Worm (Caenorhabditis elegans) whole organism, L4 larva: ENCODE results near the gene Y69E1A.4.

ENCODE experiments used
- F26F4.8 ChIP-seq: fragments of 200-800 bp; sonication (Bioruptor generic); conservative IDR thresholded peaks from 2 replicates; pipeline ENCODE4 v1.3.6; 2022; ENCODE audit warnings: missing genetic modification characterization, missing compliant biosample characterization
- F49E8.2 ChIP-seq: sonication (generic microtip); optimal IDR thresholded peaks from 2 replicates; lab custom pipeline; 2016; ENCODE audit warnings: missing compliant biosample characterization, mild to moderate bottlenecking, missing genetic modification characterization, borderline replicate concordance
- T26A8.4 ChIP-seq: fragments of 200-800 bp; sonication (Bioruptor generic); IDR thresholded peaks from 2 replicates; pipeline ENCODE4 v1.3.6; 2022; ENCODE audit warnings: missing genetic modification characterization, missing compliant biosample characterization
- Y105C5A.15 ChIP-seq: fragments of 200-800 bp; sonication (Bioruptor generic); IDR thresholded peaks from 2 replicates; pipeline ENCODE4 v1.3.6; 2022; ENCODE audit warnings: missing genetic modification characterization, missing compliant biosample characterization
- Y75B8A.6 ChIP-seq: fragments of 200-800 bp; sonication (Bioruptor generic); IDR thresholded peaks from 2 replicates; pipeline ENCODE4 v1.3.6; 2022; ENCODE audit warnings: missing genetic modification reagents, missing genetic modification characterization, missing compliant biosample characterization
- aha-1 ChIP-seq: fragments of 150-350 bp; peaks from one replicate; lab custom pipeline; 2014; ENCODE audit warnings: missing biosample characterization, missing genetic modification characterization
- aly-2 ChIP-seq: sonication (generic microtip); optimal IDR thresholded peaks from 2 replicates; lab custom pipeline; 2018; ENCODE audit warnings: missing biosample characterization, missing genetic modification characterization
- attf-4 ChIP-seq: sonication (generic microtip); optimal IDR thresholded peaks from 3 replicates; lab custom pipeline; 2017; ENCODE audit warnings: missing biosample characterization, missing genetic modification characterization
- ceh-44 ChIP-seq: fragments of 200-800 bp; sonication (Bioruptor generic); IDR thresholded peaks from 2 replicates; pipeline ENCODE4 v1.3.6; 2022; ENCODE audit warnings: missing genetic modification reagents, missing genetic modification characterization, missing compliant biosample characterization
- ceh-82 ChIP-seq: sonication (generic microtip); optimal IDR thresholded peaks from 2 replicates; lab custom pipeline; 2017; ENCODE audit warnings: missing biosample characterization, missing genetic modification characterization
- ces-1 ChIP-seq: fragments of 150-350 bp; sonication (generic microtip); optimal IDR thresholded peaks from 4 replicates; lab custom pipeline; 2014; ENCODE audit warnings: missing biosample characterization, missing genetic modification reagents, missing genetic modification characterization
- dmd-6 ChIP-seq: fragments of 200-800 bp; sonication (Bioruptor generic); IDR thresholded peaks from 2 replicates; pipeline ENCODE4 v1.3.6; 2022; ENCODE audit warnings: missing genetic modification reagents, missing genetic modification characterization, missing compliant biosample characterization
- dmd-8 ChIP-seq: fragments of 200-800 bp; sonication (Bioruptor generic); IDR thresholded peaks from 2 replicates; pipeline ENCODE4 v1.3.6; 2022; ENCODE audit warnings: missing genetic modification characterization, missing compliant biosample characterization
- dmd-9 ChIP-seq: fragments of 200-800 bp; sonication (Bioruptor generic); IDR thresholded peaks from 2 replicates; pipeline ENCODE4 v1.3.6; 2022; ENCODE audit warnings: missing genetic modification reagents, missing genetic modification characterization, missing compliant biosample characterization
- dpl-1 ChIP-seq: fragments of 150-350 bp; optimal IDR thresholded peaks from 2 replicates; lab custom pipeline; 2014; ENCODE audit warnings: missing biosample characterization, missing genetic modification reagents, missing genetic modification characterization
- egl-27 ChIP-seq: sonication (generic microtip); optimal IDR thresholded peaks from 3 replicates; lab custom pipeline; 2017; ENCODE audit warnings: missing biosample characterization, missing genetic modification reagents, missing genetic modification characterization
- fkh-10 ChIP-seq: fragments of 150-350 bp; optimal IDR thresholded peaks from 2 replicates; lab custom pipeline; 2014; ENCODE audit warnings: missing biosample characterization, missing genetic modification reagents, missing genetic modification characterization
- gei-8 ChIP-seq: fragments of 200-800 bp; sonication (Bioruptor generic); optimal IDR thresholded peaks from 2 replicates; lab custom pipeline; 2018; ENCODE audit warnings: mild to moderate bottlenecking, missing genetic modification characterization, missing compliant biosample characterization
- lim-7 ChIP-seq: fragments of 200-800 bp; sonication (Bioruptor generic); IDR thresholded peaks from 2 replicates; pipeline ENCODE4 v1.3.6; 2022; ENCODE audit warnings: missing genetic modification characterization, missing compliant biosample characterization
- lin-1 ChIP-seq: fragments of 200-800 bp; sonication (Bioruptor generic); IDR thresholded peaks from 2 replicates; pipeline ENCODE4 v1.3.6; 2022; ENCODE audit warnings: missing genetic modification reagents, missing genetic modification characterization, missing compliant biosample characterization
- lin-13 ChIP-seq: fragments of 150-350 bp; optimal IDR thresholded peaks from 2 replicates; lab custom pipeline; 2014; ENCODE audit warnings: missing biosample characterization, missing genetic modification reagents, missing genetic modification characterization
- lin-29 ChIP-seq: fragments of 200-800 bp; sonication (Bioruptor generic); IDR thresholded peaks from 2 replicates; pipeline ENCODE4 v1.3.6; 2022; ENCODE audit warnings: missing genetic modification reagents, missing genetic modification characterization, missing compliant biosample characterization
- lin-39 ChIP-seq: fragments of 150-350 bp; optimal IDR thresholded peaks from 2 replicates; lab custom pipeline; 2014; ENCODE audit warnings: missing biosample characterization, missing genetic modification reagents, missing genetic modification characterization
- lir-3 ChIP-seq: sonication (generic microtip); optimal IDR thresholded peaks from 2 replicates; lab custom pipeline; 2016; ENCODE audit warnings: mild to moderate bottlenecking, missing genetic modification characterization, missing compliant biosample characterization
- lsy-2 ChIP-seq, 2 experiments: fragments of 150-350 bp in 1 of 2; sonication (generic microtip) in 1 of 2; optimal IDR thresholded peaks; 2 replicates each; lab custom pipeline; 2014 to 2017; ENCODE audit warnings: missing biosample characterization in 2 of 2, missing genetic modification characterization in 2 of 2
- madf-9 ChIP-seq: fragments of 200-800 bp; sonication (Bioruptor generic); conservative IDR thresholded peaks from 2 replicates; pipeline ENCODE4 v1.3.6; 2022; ENCODE audit warnings: missing genetic modification reagents, missing genetic modification characterization, missing compliant biosample characterization
- mdl-1 ChIP-seq, 2 experiments: fragments of 150-350 bp in 1 of 2; sonication (generic microtip) in 1 of 2; optimal IDR thresholded peaks; 2 replicates each; lab custom pipeline; 2014 to 2017; ENCODE audit warnings: missing biosample characterization in 2 of 2, missing genetic modification characterization in 2 of 2
- mdt-29 ChIP-seq: fragments of 200-800 bp; sonication (Bioruptor generic); IDR thresholded peaks from 2 replicates; pipeline ENCODE4 v1.3.6; 2022; ENCODE audit warnings: missing genetic modification reagents, missing genetic modification characterization, missing compliant biosample characterization
- mes-2 ChIP-seq: sonication (generic microtip); optimal IDR thresholded peaks from 2 replicates; lab custom pipeline; 2016; ENCODE audit warnings: missing genotype, mild to moderate bottlenecking, missing genetic modification characterization, missing compliant biosample characterization; ENCODE audit not compliant: poor library complexity, severe bottlenecking
- nhr-102 ChIP-seq: sonication (generic microtip); optimal IDR thresholded peaks from 2 replicates; lab custom pipeline; 2016; ENCODE audit warnings: mild to moderate bottlenecking, missing genetic modification characterization, moderate library complexity, missing compliant biosample characterization
- nhr-111 ChIP-seq: fragments of 200-800 bp; sonication (Bioruptor generic); optimal IDR thresholded peaks from 2 replicates; lab custom pipeline; 2018; ENCODE audit warnings: mild to moderate bottlenecking, missing genetic modification characterization, missing compliant biosample characterization
- nhr-25 ChIP-seq: sonication (generic microtip); optimal IDR thresholded peaks from 2 replicates; lab custom pipeline; 2017; ENCODE audit warnings: missing genetic modification characterization, mild to moderate bottlenecking, missing compliant biosample characterization, antibody characterized with exemption, moderate library complexity, borderline replicate concordance; ENCODE audit not compliant: insufficient read depth
- nhr-28 ChIP-seq: fragments of 150-350 bp; optimal IDR thresholded peaks from 2 replicates; lab custom pipeline; 2014; ENCODE audit warnings: missing biosample characterization, missing genetic modification characterization
- nhr-41 ChIP-seq: fragments of 200-800 bp; sonication (Bioruptor generic); IDR thresholded peaks from 2 replicates; pipeline ENCODE4 v1.3.6; 2022; ENCODE audit warnings: missing genetic modification reagents, missing genetic modification characterization, missing compliant biosample characterization
- nhr-42 ChIP-seq: fragments of 200-800 bp; sonication (Bioruptor generic); IDR thresholded peaks from 2 replicates; pipeline ENCODE4 v1.3.6; 2022; ENCODE audit warnings: missing genetic modification characterization, missing compliant biosample characterization
- nhr-48 ChIP-seq: sonication (generic microtip); optimal IDR thresholded peaks from 2 replicates; lab custom pipeline; 2016; ENCODE audit warnings: mild to moderate bottlenecking, missing genetic modification characterization, missing compliant biosample characterization
- nhr-6 ChIP-seq: fragments of 150-350 bp; optimal IDR thresholded peaks from 2 replicates; lab custom pipeline; 2014; ENCODE audit warnings: missing biosample characterization, missing genetic modification characterization
- nhr-77 ChIP-seq: fragments of 150-350 bp; optimal IDR thresholded peaks from 2 replicates; lab custom pipeline; 2014; ENCODE audit warnings: missing biosample characterization, missing genetic modification characterization
- pha-4 ChIP-seq, 2 experiments: fragments of 150-350 bp in 1 of 2; fragments of 200-800 bp in 1 of 2; sonication (Bioruptor generic) in 1 of 2; IDR thresholded peaks in 1 of 2; optimal IDR thresholded peaks in 1 of 2; 2 replicates each; pipeline versions ENCODE4 v1.3.6 to Lab custom; 2014 to 2022; ENCODE audit warnings: missing genetic modification characterization in 2 of 2, missing genetic modification reagents in 2 of 2, missing biosample characterization in 1 of 2, missing compliant biosample characterization in 1 of 2
- pqm-1 ChIP-seq: sonication (generic microtip); optimal IDR thresholded peaks from 2 replicates; lab custom pipeline; 2017; ENCODE audit warnings: missing biosample characterization, missing genetic modification characterization
- saeg-2 ChIP-seq: fragments of 200-800 bp; sonication (Bioruptor generic); IDR thresholded peaks from 2 replicates; pipeline ENCODE4 v1.3.6; 2022; ENCODE audit warnings: missing genetic modification reagents, missing genetic modification characterization, missing compliant biosample characterization
- set-16 ChIP-seq: fragments of 200-800 bp; sonication (Bioruptor generic); IDR thresholded peaks from 2 replicates; pipeline ENCODE4 v1.3.6; 2022; ENCODE audit warnings: missing genetic modification reagents, missing genetic modification characterization, missing compliant biosample characterization
- skn-1 ChIP-seq: fragments of 150-350 bp; optimal IDR thresholded peaks from 2 replicates; lab custom pipeline; 2014; ENCODE audit warnings: missing biosample characterization, missing genetic modification characterization
- snpc-1.2 ChIP-seq: fragments of 200-800 bp; sonication (Bioruptor generic); IDR thresholded peaks from 2 replicates; pipeline ENCODE4 v1.3.6; 2022; ENCODE audit warnings: missing genetic modification reagents, missing genetic modification characterization, missing compliant biosample characterization
- snpc-4 ChIP-seq: fragments of 150-350 bp; optimal IDR thresholded peaks from 2 replicates; lab custom pipeline; 2014; ENCODE audit warnings: missing biosample characterization, missing genetic modification characterization
- tag-97 ChIP-seq: fragments of 200-800 bp; sonication (Bioruptor generic); IDR thresholded peaks from 2 replicates; pipeline ENCODE4 v1.3.6; 2022; ENCODE audit warnings: missing genetic modification characterization, missing compliant biosample characterization
- unc-130 ChIP-seq: sonication (generic microtip); optimal IDR thresholded peaks from 2 replicates; lab custom pipeline; 2016; ENCODE audit warnings: missing genetic modification reagents, missing genetic modification characterization, missing compliant biosample characterization
- zag-1 ChIP-seq: fragments of 150-350 bp; optimal IDR thresholded peaks from 2 replicates; lab custom pipeline; 2014; ENCODE audit warnings: missing biosample characterization, missing genetic modification characterization
- zfp-3 ChIP-seq: fragments of 200-800 bp; sonication (Bioruptor generic); conservative IDR thresholded peaks from 2 replicates; pipeline ENCODE4 v1.3.6; 2022; ENCODE audit warnings: missing genetic modification reagents, missing genetic modification characterization, missing compliant biosample characterization
- zip-2 ChIP-seq: fragments of 150-350 bp; optimal IDR thresholded peaks from 2 replicates; lab custom pipeline; 2014; ENCODE audit warnings: missing biosample characterization, missing genetic modification characterization

Y69E1A.4 gene

ce11 chrIV:10935853-10936491, 19.1 kb upstream of the Y69E1A.4 start, which contains the start of gene lgg-2 (continued):
- TF ChIP-seq snpc-4 (tag; lab: Kevin White, UChicago) (no peak), unc-130 (GFP tag; lab: Kevin White, UChicago) (no peak), egl-27 (tag; lab: Kevin White, UChicago) (no peak), set-16 (GFP tag; lab: Robert Waterston, UW) (peak; percentile 76), T26A8.4 (peak; percentile 87), attf-4 (tag; lab: Kevin White, UChicago) (peak; percentile 65), tag-97 (no peak), Y105C5A.15 (GFP tag; lab: Robert Waterston, UW) (peak; percentile 58; the same call in 1 of the 2 replicates), lsy-2 (tag; optimal IDR thresholded peaks at IDR 0.05; lab: Kevin White, UChicago) (peak; percentile 88 to 95), dpl-1 (peak; percentile 66), lin-29 (GFP tag; lab: Robert Waterston, UW) (peak; percentile 54; the same call in 1 of the 2 replicates), nhr-48 (tag; lab: Kevin White, UChicago) (peak; percentile 98), madf-9 (GFP tag; lab: Robert Waterston, UW) (peak; percentile 25; the same call in 1 of the 2 replicates), lin-13 (GFP tag; lab: Kevin White, UChicago) (peak; percentile 89), mdl-1 (tag; optimal IDR thresholded peaks at IDR 0.05; lab: Kevin White, UChicago) (peak; percentile 69 to 96), ceh-44 (GFP tag; lab: Robert Waterston, UW) (no peak), snpc-1.2 (GFP tag; lab: Robert Waterston, UW) (no peak), lim-7 (GFP tag; lab: Robert Waterston, UW) (no peak), lin-39 (peak; percentile 1), zfp-3 (GFP tag; lab: Robert Waterston, UW) (peak; percentile 89), fkh-10 (GFP tag; lab: Kevin White, UChicago) (peak; percentile 47), skn-1 (tag; lab: Kevin White, UChicago) (no peak), nhr-77 (tag; lab: Kevin White, UChicago) (peak; percentile 88), pha-4 (GFP tag; IDR thresholded peaks at IDR 0.05; lab: Robert Waterston, UW) (peak; percentile 78), pha-4 (tag; optimal IDR thresholded peaks at IDR 0.05; lab: Kevin White, UChicago) (peak; percentile 98), dmd-8 (no peak), dmd-6 (GFP tag; lab: Robert Waterston, UW) (peak; percentile 97), mes-2 (tag; lab: Kevin White, UChicago) (peak; percentile 86), lir-3 (no peak), nhr-41 (peak; percentile 84), dmd-9 (GFP tag; lab: Robert Waterston, UW) (no peak), zag-1 (tag; lab: Kevin White, UChicago) (peak; percentile 26), lin-1 (GFP tag; lab: Robert Waterston, UW) (peak; percentile 91), nhr-42 (GFP tag; lab: Robert Waterston, UW) (peak; percentile 87), ceh-82 (tag; lab: Kevin White, UChicago) (no peak), mdt-29 (GFP tag; lab: Robert Waterston, UW) (peak; percentile 93), F49E8.2 (tag; lab: Kevin White, UChicago) (no peak), nhr-111 (GFP tag; lab: Kevin White, UChicago) (no peak), F26F4.8 (GFP tag; lab: Robert Waterston, UW) (no peak), aly-2 (no peak), pqm-1 (tag; lab: Kevin White, UChicago) (peak; percentile 74), Y75B8A.6 (GFP tag; lab: Robert Waterston, UW) (no peak), zip-2 (no peak), nhr-25 (tag; lab: Kevin White, UChicago) (peak; percentile 86), nhr-102 (tag; lab: Kevin White, UChicago) (peak; percentile 92), ces-1 (no peak), gei-8 (GFP tag; lab: Kevin White, UChicago) (peak; percentile 75), aha-1 (tag; lab: Kevin White, UChicago) (peak; percentile 100), nhr-6 (tag; lab: Kevin White, UChicago) (peak; percentile 97), saeg-2 (peak; percentile 89), nhr-28 (tag; lab: Kevin White, UChicago) (peak; percentile 96)
